Worm (Caenorhabditis elegans) whole organism, L2 larva: Measurements from ENCODE around the gene F37C12.21.

ENCODE experiments used
- elt-3 ChIP-seq: sonication (generic microtip); optimal IDR thresholded peaks from 2 replicates; lab custom pipeline; 2017; ENCODE audit warnings: missing biosample characterization, missing genetic modification characterization
- lsy-2 ChIP-seq, 2 experiments: fragments of 150-350 bp in 1 of 2; sonication (generic microtip) in 1 of 2; optimal IDR thresholded peaks; 2 replicates each; lab custom pipeline; 2014 to 2017; ENCODE audit warnings: missing biosample characterization in 2 of 2, missing genetic modification characterization in 2 of 2
- mdl-1 ChIP-seq, 2 experiments: fragments of 150-350 bp in 1 of 2; sonication (generic microtip) in 1 of 2; optimal IDR thresholded peaks; 2 replicates each; lab custom pipeline; 2017; ENCODE audit warnings: missing biosample characterization in 2 of 2, missing genetic modification characterization in 2 of 2
- nhr-25 ChIP-seq: fragments of 150-350 bp; sonication (generic microtip); optimal IDR thresholded peaks from 3 replicates; lab custom pipeline; 2014; ENCODE audit warnings: missing biosample characterization, missing genetic modification characterization
- skn-1 ChIP-seq: sonication (generic microtip); optimal IDR thresholded peaks from 2 replicates; lab custom pipeline; 2017; ENCODE audit warnings: missing biosample characterization, missing genetic modification characterization
- unc-39 ChIP-seq: fragments of 150-350 bp; optimal IDR thresholded peaks from 2 replicates; lab custom pipeline; 2014; ENCODE audit warnings: missing biosample characterization, missing genetic modification characterization
- unc-62 ChIP-seq: fragments of 150-350 bp; optimal IDR thresholded peaks from 2 replicates; lab custom pipeline; 2014; ENCODE audit warnings: missing biosample characterization, missing genetic modification reagents, missing genetic modification characterization
- ztf-11 ChIP-seq: sonication (generic microtip); optimal IDR thresholded peaks from 2 replicates; lab custom pipeline; 2017; ENCODE audit warnings: missing biosample characterization, missing genetic modification characterization

DNA sequence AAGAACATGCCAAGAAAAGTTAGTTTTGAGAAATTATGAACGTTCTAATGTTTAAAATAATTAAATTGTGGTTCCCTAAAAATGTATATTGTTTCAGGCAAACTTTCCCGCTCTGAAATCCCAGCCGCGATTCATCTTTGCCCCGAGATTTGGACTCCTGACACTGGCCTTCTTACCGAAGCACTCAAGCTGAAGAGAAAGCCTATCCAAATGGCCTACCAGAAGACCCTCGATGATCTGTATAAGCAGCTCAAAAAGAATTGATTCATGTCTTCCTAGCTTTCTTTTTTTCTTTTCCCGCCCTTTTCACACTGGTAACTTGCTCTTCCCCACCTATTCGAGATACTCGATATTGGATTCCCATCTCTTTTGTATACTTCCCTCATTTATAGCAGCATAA is 18.1 kb upstream of the F37C12.21 start:
- no peak for TF ChIP-seq unc-62 (GFP tag; lab: Kevin White, UChicago)
- no peak for TF ChIP-seq ztf-11 (tag; lab: Kevin White, UChicago)
- no peak for TF ChIP-seq elt-3
- TF ChIP-seq unc-39 (tag; lab: Kevin White, UChicago) = no peak
- no peak for TF ChIP-seq lsy-2 (tag; optimal IDR thresholded peaks at IDR 0.05; lab: Kevin White, UChicago)
- no peak for TF ChIP-seq mdl-1 (tag; optimal IDR thresholded peaks at IDR 0.05; lab: Kevin White, UChicago)
- no peak for TF ChIP-seq skn-1
- TF ChIP-seq nhr-25 = no peak
